Worm (Caenorhabditis elegans): ENCODE measurements around the gene C33H5.2.
A peak's percentile ranks its signal among the peaks of the same experiment; 100 is the strongest.

C33H5.2 gene

DNA sequence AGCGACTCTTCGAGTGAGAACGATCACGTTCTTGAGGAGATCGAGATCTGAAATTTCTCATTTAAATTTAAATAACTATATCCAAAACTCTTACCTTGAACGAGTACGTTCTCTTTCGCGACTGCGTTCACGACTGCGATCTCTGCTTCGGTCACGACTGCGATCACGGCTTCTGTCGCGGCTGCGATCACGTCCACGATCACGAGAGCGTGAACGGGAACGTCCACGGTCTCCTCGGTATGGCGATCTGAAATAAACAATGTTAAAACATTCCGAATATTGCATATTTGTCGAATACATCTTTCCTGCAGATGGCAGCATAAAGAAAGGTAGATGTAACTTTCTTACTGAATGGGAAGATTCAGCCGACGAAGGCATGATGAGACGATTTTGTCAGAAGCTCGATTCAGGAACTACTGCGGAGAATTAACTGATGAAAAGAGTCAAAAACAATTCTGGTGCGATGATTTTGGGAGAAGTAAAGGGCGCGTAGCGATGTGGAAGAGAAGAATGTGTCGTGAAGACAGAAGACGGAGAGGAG, 14.6 kb upstream of the C33H5.2 start:
- TF ChIP-seq F13C5.2 (tag; optimal IDR thresholded peaks at IDR 0.05) (no peak), pes-1 (GFP tag; IDR thresholded peaks at IDR 0.05) (no peak), ama-1 (optimal IDR thresholded peaks at IDR 0.05) (peak; percentile 67), scrt-1 (GFP tag; IDR thresholded peaks at IDR 0.05) (no peak)

DNA sequence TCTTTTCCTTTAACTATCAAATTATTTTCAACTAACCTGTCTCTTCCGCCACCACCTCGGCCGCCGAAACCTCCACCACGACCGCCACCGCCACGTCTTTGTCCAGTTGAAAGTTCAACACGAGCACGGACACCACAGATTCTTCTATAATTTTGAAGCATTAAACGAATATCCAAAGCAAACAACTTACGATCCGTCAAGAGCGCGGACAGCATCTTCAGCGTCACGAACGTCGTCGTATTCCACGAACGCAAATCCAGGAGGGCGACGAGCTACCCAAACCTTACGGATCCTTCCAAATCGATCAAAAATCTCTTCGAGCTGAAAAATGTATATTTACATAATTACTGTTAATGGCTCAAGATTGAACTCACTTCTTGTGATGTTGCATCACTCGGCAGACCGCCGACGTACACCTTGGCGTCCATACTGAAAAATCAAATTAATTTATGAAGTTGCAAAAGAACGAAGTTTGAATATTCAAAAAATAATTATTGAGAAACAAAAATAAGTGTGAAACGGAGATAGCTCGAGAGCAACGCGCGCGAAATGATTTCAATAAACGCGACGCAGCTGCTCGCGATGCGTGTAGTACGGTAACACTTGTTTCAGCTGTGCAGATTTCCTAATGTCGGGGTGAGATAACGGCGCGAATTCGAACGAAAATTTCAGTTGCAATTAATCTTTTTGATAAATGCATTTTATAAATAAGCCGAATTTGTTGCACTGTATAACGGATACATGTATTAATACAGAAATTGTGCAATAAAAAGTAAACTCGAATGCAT, 13.8 kb upstream of the C33H5.2 start, which contains the start of gene rsp-6:
Gene rsp-6, minus strand, starts transcription at position 429 of the 788 bp plus-strand sequence.
- TF ChIP-seq hnd-1 (tag; optimal IDR thresholded peaks at IDR 0.05) = no peak
- no peak for TF ChIP-seq pes-1 (GFP tag; IDR thresholded peaks at IDR 0.05)
- TF ChIP-seq ceh-36 (tag; optimal IDR thresholded peaks at IDR 0.05) = no peak
- TF ChIP-seq hmg-4 (GFP tag; optimal IDR thresholded peaks at IDR 0.05) = no peak
- no peak for TF ChIP-seq tbx-11 (GFP tag; IDR thresholded peaks at IDR 0.05)
- TF ChIP-seq F13C5.2 (tag; optimal IDR thresholded peaks at IDR 0.05) = peak; percentile 84
- no peak for TF ChIP-seq scrt-1 (GFP tag; IDR thresholded peaks at IDR 0.05)
- no peak for TF ChIP-seq sea-1 (GFP tag; conservative IDR thresholded peaks at IDR 0.05)
- TF ChIP-seq flt-1 (GFP tag; IDR thresholded peaks at IDR 0.05) = no peak
- TF ChIP-seq tbx-37 (GFP tag; conservative IDR thresholded peaks at IDR 0.05) = no peak
- peak; percentile 41 for TF ChIP-seq ama-1 (optimal IDR thresholded peaks at IDR 0.05)

DNA sequence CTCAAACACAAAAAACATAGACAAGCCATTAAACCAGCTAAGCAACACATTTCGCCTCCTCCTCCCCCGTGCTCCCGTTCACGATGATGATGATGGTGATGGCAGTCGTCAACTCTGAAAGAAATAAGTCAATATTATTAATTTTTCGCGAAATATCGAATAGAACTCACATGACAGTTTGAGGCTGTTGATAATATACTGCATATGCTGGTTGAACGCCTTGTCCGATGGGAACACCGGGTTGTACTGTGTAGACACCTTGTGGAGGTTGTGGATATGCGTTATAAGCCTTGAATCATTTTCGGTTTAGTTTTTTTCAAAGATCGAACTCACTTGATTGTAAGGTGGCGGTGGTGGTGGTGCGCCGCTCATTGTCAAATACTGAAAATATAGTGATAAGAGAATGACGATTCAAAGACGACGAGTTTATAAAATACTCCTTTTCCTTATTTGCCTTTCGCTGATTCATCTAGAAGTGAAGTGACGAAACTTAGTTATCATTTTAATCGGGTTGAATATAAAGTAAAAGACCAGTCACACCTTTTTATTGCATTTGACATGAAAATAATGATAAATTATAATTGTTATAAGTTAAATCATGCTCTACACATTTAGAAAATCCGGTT, 12.9 kb upstream of the C33H5.2 start, which contains the start of gene C33H5.13:
Gene C33H5.13, minus strand, starts transcription at position 443 of the 626 bp plus-strand sequence.
- no peak for TF ChIP-seq hmg-4 (GFP tag; optimal IDR thresholded peaks at IDR 0.05)

DNA sequence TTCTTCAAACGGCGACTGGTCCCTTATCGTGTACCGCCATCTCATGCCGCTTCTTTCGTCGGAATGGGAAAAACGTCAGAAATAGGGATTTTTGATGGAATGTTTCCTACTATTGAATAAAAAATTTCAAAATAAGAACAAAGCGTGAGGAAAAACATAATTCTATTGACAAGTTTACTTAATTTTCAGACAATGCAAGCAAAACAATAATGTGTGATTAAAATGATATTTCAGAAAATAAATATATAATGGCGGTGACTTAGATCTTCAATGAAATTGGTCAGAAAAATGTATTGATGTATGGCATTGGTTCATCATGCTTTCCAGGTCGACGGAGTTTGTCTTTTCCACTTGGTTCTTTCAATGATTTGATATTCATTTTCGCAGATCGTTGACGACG, 10.1 kb upstream of the C33H5.2 start, which contains the start of gene ntp-1:
Gene ntp-1, minus strand, starts transcription at position 101 of the 400 bp plus-strand sequence.
- TF ChIP-seq hnd-1 (tag; optimal IDR thresholded peaks at IDR 0.05) = no peak

DNA sequence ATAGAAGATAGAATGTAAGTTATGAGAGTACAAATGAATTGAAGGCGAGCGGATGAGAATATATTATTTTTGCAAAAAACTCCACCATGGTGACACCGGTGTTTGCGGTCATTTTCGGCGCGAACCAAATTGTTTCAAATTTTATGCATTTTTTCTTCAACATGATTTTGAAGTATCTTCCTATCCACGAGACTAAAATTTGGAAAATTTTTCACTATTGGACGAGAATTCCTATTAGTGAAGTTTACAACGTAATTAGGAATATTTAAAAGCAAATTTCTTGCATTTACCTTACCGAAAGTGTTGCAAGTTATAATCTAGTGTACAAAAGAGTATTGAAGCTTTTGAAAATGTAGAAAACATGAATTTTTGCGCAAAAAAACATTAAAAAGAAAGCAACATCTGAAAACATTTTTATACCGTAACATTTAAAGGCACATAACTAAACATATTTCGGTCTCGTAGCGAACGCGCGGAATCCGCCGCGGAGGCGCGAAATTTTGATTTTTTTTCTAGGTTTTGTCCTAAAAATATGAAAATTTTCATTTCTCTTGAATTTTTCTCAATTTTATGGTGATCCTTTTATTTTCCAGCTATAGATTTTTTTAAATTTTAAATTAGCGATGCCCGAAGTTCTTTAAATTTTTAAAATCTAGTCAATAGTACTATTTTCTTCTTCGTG, 8.3 kb upstream of the C33H5.2 start, which contains the start of gene sgo-1:
Gene sgo-1, minus strand, starts transcription at position 51 of the 682 bp plus-strand sequence.
- no peak for TF ChIP-seq pes-1 (GFP tag; IDR thresholded peaks at IDR 0.05)
- no peak for TF ChIP-seq hmbx-1 (tag; optimal IDR thresholded peaks at IDR 0.05)
- no peak for TF ChIP-seq tra-4 (tag; optimal IDR thresholded peaks at IDR 0.05)
- TF ChIP-seq ceh-13 (GFP tag; optimal IDR thresholded peaks at IDR 0.05) = no peak
- TF ChIP-seq ama-1 (optimal IDR thresholded peaks at IDR 0.05) = no peak
- TF ChIP-seq tbx-11 (GFP tag; IDR thresholded peaks at IDR 0.05) = no peak
- TF ChIP-seq B0310.2 (tag; optimal IDR thresholded peaks at IDR 0.05) = no peak
- TF ChIP-seq hnd-1 (tag; optimal IDR thresholded peaks at IDR 0.05) = no peak
- no peak for TF ChIP-seq hmg-4 (GFP tag; optimal IDR thresholded peaks at IDR 0.05)
- TF ChIP-seq sea-1 (GFP tag; conservative IDR thresholded peaks at IDR 0.05) = no peak
- no peak for TF ChIP-seq aly-1 (tag; optimal IDR thresholded peaks at IDR 0.05)
- TF ChIP-seq F13C5.2 (tag; optimal IDR thresholded peaks at IDR 0.05) = no peak
- no peak for TF ChIP-seq scrt-1 (GFP tag; IDR thresholded peaks at IDR 0.05)
- no peak for TF ChIP-seq ceh-36 (tag; optimal IDR thresholded peaks at IDR 0.05)
- TF ChIP-seq ets-7 (tag; optimal IDR thresholded peaks at IDR 0.05) = no peak

DNA sequence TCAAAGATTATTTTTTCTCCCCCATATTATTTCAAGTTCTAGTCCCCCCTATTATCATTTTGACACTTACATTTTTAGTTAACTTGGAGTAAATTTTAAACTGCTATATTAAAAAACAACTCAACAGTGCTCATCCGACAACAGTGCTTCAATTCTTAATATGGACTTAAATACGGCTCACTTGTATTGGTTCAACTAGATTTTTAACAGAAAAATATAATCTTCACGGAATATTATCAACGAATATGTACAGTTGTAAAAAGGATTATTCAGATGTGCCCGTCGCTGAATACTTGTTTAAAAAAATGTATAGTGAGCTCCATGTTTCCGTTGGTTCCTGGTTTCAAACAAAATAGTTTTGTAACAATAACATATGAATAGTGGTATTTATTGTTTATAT, 4.5 kb upstream of the C33H5.2 start:
- no peak for TF ChIP-seq ets-7 (tag; optimal IDR thresholded peaks at IDR 0.05)
- no peak for TF ChIP-seq ama-1 (optimal IDR thresholded peaks at IDR 0.05)
- TF ChIP-seq sea-1 (GFP tag; conservative IDR thresholded peaks at IDR 0.05) = no peak
- TF ChIP-seq F13C5.2 (tag; optimal IDR thresholded peaks at IDR 0.05) = no peak
- no peak for TF ChIP-seq tra-4 (tag; optimal IDR thresholded peaks at IDR 0.05)

DNA sequence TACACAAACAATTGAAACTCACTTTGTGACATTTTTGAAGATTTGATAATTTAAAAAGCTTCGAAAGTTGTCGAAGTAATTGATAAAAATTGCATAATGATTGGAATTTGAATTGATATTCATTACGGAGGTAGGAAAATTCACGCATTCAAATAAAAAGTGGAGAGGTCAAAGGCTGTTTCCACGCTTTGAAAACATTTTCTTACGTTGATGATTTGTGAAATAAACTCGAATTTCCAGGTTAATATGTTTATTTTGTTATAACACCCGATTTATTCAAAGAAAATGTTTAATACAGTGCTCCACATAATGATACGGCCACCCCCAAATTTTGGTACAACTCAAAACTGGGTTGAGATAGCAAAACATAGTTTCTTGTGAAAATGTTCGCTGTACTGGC, 1.6 kb upstream of the C33H5.2 start, which contains the start of gene C33H5.16:
Gene C33H5.16, minus strand, starts transcription at position 101 of the 400 bp plus-strand sequence.
- TF ChIP-seq scrt-1 (GFP tag; IDR thresholded peaks at IDR 0.05) = no peak
- TF ChIP-seq pes-1 (GFP tag; IDR thresholded peaks at IDR 0.05) = no peak
- no peak for TF ChIP-seq tbx-37 (GFP tag; conservative IDR thresholded peaks at IDR 0.05)
- TF ChIP-seq ceh-13 (GFP tag; optimal IDR thresholded peaks at IDR 0.05) = no peak
- TF ChIP-seq tra-4 (tag; optimal IDR thresholded peaks at IDR 0.05) = no peak
- no peak for TF ChIP-seq ets-7 (tag; optimal IDR thresholded peaks at IDR 0.05)
- TF ChIP-seq tbx-11 (GFP tag; IDR thresholded peaks at IDR 0.05) = no peak
- TF ChIP-seq hmbx-1 (tag; optimal IDR thresholded peaks at IDR 0.05) = no peak
- no peak for TF ChIP-seq F13C5.2 (tag; optimal IDR thresholded peaks at IDR 0.05)
- no peak for TF ChIP-seq aly-1 (tag; optimal IDR thresholded peaks at IDR 0.05)
- TF ChIP-seq ama-1 (optimal IDR thresholded peaks at IDR 0.05) = no peak
- TF ChIP-seq B0310.2 (tag; optimal IDR thresholded peaks at IDR 0.05) = no peak

DNA sequence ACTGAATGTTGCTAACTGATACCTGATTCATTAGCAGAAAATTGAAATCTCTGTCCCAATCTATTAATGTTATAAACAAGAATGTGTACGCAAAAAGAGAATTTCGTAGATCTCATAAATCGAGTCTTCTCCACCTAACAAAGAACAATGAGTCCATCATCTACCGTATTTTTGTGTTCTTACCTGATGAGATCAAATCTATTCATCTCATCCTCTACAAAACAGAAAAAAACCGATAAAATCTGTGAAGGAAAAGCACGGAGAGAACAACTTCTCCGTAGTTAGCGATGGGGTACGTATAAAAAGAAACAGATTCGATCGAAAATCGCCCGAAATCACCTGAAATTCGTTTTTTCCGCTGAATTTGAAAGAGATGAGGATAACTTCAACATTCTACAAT, 3.7 kb downstream of the C33H5.2 start, which contains the start of gene C33H5.1:
Gene C33H5.1, plus strand, starts transcription at position 330 of the 400 bp plus-strand sequence.
- TF ChIP-seq aly-1 (tag; optimal IDR thresholded peaks at IDR 0.05) = no peak
- no peak for TF ChIP-seq pes-1 (GFP tag; IDR thresholded peaks at IDR 0.05)
- no peak for TF ChIP-seq tra-4 (tag; optimal IDR thresholded peaks at IDR 0.05)
- TF ChIP-seq ets-7 (tag; optimal IDR thresholded peaks at IDR 0.05) = no peak
- TF ChIP-seq tbx-11 (GFP tag; IDR thresholded peaks at IDR 0.05) = no peak
- TF ChIP-seq tbx-37 (GFP tag; conservative IDR thresholded peaks at IDR 0.05) = no peak
- TF ChIP-seq flt-1 (GFP tag; IDR thresholded peaks at IDR 0.05) = no peak
- TF ChIP-seq ceh-13 (GFP tag; optimal IDR thresholded peaks at IDR 0.05) = no peak
- TF ChIP-seq scrt-1 (GFP tag; IDR thresholded peaks at IDR 0.05) = no peak
- no peak for TF ChIP-seq hmg-4 (GFP tag; optimal IDR thresholded peaks at IDR 0.05)
- TF ChIP-seq ama-1 (optimal IDR thresholded peaks at IDR 0.05) = no peak
- no peak for TF ChIP-seq hnd-1 (tag; optimal IDR thresholded peaks at IDR 0.05)
- no peak for TF ChIP-seq F13C5.2 (tag; optimal IDR thresholded peaks at IDR 0.05)
- TF ChIP-seq ceh-36 (tag; optimal IDR thresholded peaks at IDR 0.05) = no peak
- no peak for TF ChIP-seq B0310.2 (tag; optimal IDR thresholded peaks at IDR 0.05)
- no peak for TF ChIP-seq sea-1 (GFP tag; conservative IDR thresholded peaks at IDR 0.05)

Measured in whole organism, early embryonic.